Fruit fly (Drosophila melanogaster) whole organism, embryonic: ENCODE results near the gene elgi.

ENCODE experiments used
- B-H2 ChIP-seq: fragments of 200-800 bp; sonication (Bioruptor generic); optimal IDR thresholded peaks from 2 replicates; lab custom pipeline; 2018; ENCODE audit warnings: missing biosample characterization, mild to moderate bottlenecking, missing genetic modification characterization
- Blimp-1 ChIP-seq: fragments of 200-800 bp; sonication (Bioruptor generic); optimal IDR thresholded peaks from 3 replicates; lab custom pipeline; 2018; ENCODE audit warnings: missing biosample characterization, missing genetic modification characterization, mild to moderate bottlenecking, moderate library complexity, missing genetic modification reagents
- CG10979 ChIP-seq: fragments of 200-800 bp; sonication (Bioruptor generic); optimal IDR thresholded peaks from 2 replicates; lab custom pipeline; 2018; ENCODE audit warnings: missing biosample characterization, mild to moderate bottlenecking, missing genetic modification characterization, moderate library complexity
- CG11398 ChIP-seq: fragments of 200-800 bp; sonication (Bioruptor generic); optimal IDR thresholded peaks from 2 replicates; lab custom pipeline; 2016; ENCODE audit warnings: missing biosample characterization, missing genetic modification characterization
- CG12236 ChIP-seq: fragments of 200-800 bp; sonication (Bioruptor generic); optimal IDR thresholded peaks from 2 replicates; lab custom pipeline; 2016; ENCODE audit warnings: missing biosample characterization, missing genetic modification characterization
- CG12299 ChIP-seq: fragments of 200-800 bp; sonication (Bioruptor generic); optimal IDR thresholded peaks from 2 replicates; lab custom pipeline; 2018; ENCODE audit warnings: missing biosample characterization, mild to moderate bottlenecking, missing genetic modification characterization
- CG12744 ChIP-seq: fragments of 200-800 bp; sonication (Bioruptor generic); optimal IDR thresholded peaks from 2 replicates; lab custom pipeline; 2016; ENCODE audit warnings: missing biosample characterization, missing genetic modification characterization
- CG14860 ChIP-seq: fragments of 200-800 bp; sonication (Bioruptor generic); IDR thresholded peaks from 3 replicates; pipeline ENCODE4 v1.3.6; 2022; ENCODE audit warnings: missing biosample characterization, missing genetic modification characterization; ENCODE audit not compliant: partially characterized antibody
- CG14965 ChIP-seq: fragments of 200-800 bp; sonication (Bioruptor generic); optimal IDR thresholded peaks from 2 replicates; lab custom pipeline; 2016; ENCODE audit warnings: missing biosample characterization, missing genetic modification characterization, borderline replicate concordance
- CG3726 ChIP-seq: fragments of 200-800 bp; sonication (Bioruptor generic); IDR thresholded peaks from 3 replicates; pipeline ENCODE4, ENCODE4 v1.3.6; 2022; ENCODE audit warnings: missing biosample characterization, missing genetic modification characterization
- CG3838 ChIP-seq: fragments of 200-800 bp; sonication (Bioruptor generic); optimal IDR thresholded peaks from 3 replicates; lab custom pipeline; 2016; ENCODE audit warnings: missing biosample characterization, missing genetic modification characterization
- CG4820 ChIP-seq: fragments of 200-800 bp; sonication (Bioruptor generic); optimal IDR thresholded peaks from 3 replicates; lab custom pipeline; 2016; ENCODE audit warnings: missing biosample characterization, missing genetic modification characterization
- CG9437 ChIP-seq: fragments of 200-800 bp; sonication (Bioruptor generic); optimal IDR thresholded peaks from 2 replicates; lab custom pipeline; 2018; ENCODE audit warnings: missing biosample characterization, mild to moderate bottlenecking, missing genetic modification characterization
- CG9797 ChIP-seq: fragments of 200-800 bp; sonication (Bioruptor generic); optimal IDR thresholded peaks from 3 replicates; lab custom pipeline; 2018; ENCODE audit warnings: missing biosample characterization, mild to moderate bottlenecking, missing genetic modification characterization
- CG9876 ChIP-seq: fragments of 200-800 bp; sonication (Bioruptor generic); optimal IDR thresholded peaks from 2 replicates; lab custom pipeline; 2016; ENCODE audit warnings: missing biosample characterization, missing genetic modification characterization
- CkIIα-i1 ChIP-seq: fragments of 200-800 bp; sonication (Bioruptor generic); IDR thresholded peaks from 2 replicates; pipeline ENCODE4 v1.3.6; 2022; ENCODE audit warnings: missing biosample characterization, missing genetic modification characterization
- Dip2 ChIP-seq: fragments of 200-800 bp; sonication (Bioruptor generic); IDR thresholded peaks from 2 replicates; pipeline ENCODE4 v1.3.6; 2022; ENCODE audit warnings: missing biosample characterization, missing genetic modification characterization
- Doc3 ChIP-seq: fragments of 200-800 bp; sonication (Bioruptor generic); IDR thresholded peaks from 3 replicates; pipeline ENCODE4 v1.3.6; 2022; ENCODE audit warnings: missing biosample characterization, missing genetic modification characterization; ENCODE audit not compliant: partially characterized antibody
- Dref ChIP-seq: fragments of 200-800 bp; sonication (Bioruptor generic); IDR thresholded peaks from 2 replicates; pipeline ENCODE4 v1.3.6; 2022; ENCODE audit warnings: missing biosample characterization, missing genetic modification characterization
- Eip74EF ChIP-seq, 2 experiments: fragments of 200-800 bp in 1 of 2; fragments of >200 bp in 1 of 2; sonication (Bioruptor generic) in 1 of 2; optimal IDR thresholded peaks; 2 replicates each; lab custom pipeline; 2017 to 2019; ENCODE audit warnings: missing biosample characterization in 2 of 2, missing genetic modification characterization in 2 of 2, mild to moderate bottlenecking in 1 of 2, moderate library complexity in 1 of 2
- HmgZ ChIP-seq: fragments of 200-800 bp; sonication (Bioruptor generic); optimal IDR thresholded peaks from 2 replicates; lab custom pipeline; 2018; ENCODE audit warnings: missing biosample characterization, mild to moderate bottlenecking, missing genetic modification characterization
- Hr78 ChIP-seq, 2 experiments: fragments of 200-800 bp in 1 of 2; fragments of >200 bp in 1 of 2; sonication (Bioruptor generic) in 1 of 2; optimal IDR thresholded peaks; 2 replicates each; lab custom pipeline; 2017 to 2019; ENCODE audit warnings: missing biosample characterization in 2 of 2, missing genetic modification characterization in 2 of 2, mild to moderate bottlenecking in 1 of 2, moderate library complexity in 1 of 2
- MESR4 ChIP-seq: fragments of 200-800 bp; sonication (Bioruptor generic); optimal IDR thresholded peaks from 2 replicates; lab custom pipeline; 2018; ENCODE audit warnings: missing biosample characterization, mild to moderate bottlenecking, missing genetic modification characterization, moderate library complexity
- Mes4 ChIP-seq: fragments of 200-800 bp; sonication (Bioruptor generic); optimal IDR thresholded peaks from 2 replicates; lab custom pipeline; 2016; ENCODE audit warnings: missing biosample characterization, missing genetic modification characterization
- NC2α ChIP-seq: fragments of 200-800 bp; sonication (Bioruptor generic); optimal IDR thresholded peaks from 2 replicates; lab custom pipeline; 2016; ENCODE audit warnings: missing biosample characterization, missing genetic modification characterization
- Ptx1 ChIP-seq: fragments of 200-800 bp; sonication (Bioruptor generic); IDR thresholded peaks from 2 replicates; pipeline ENCODE4 v1.3.6; 2022; ENCODE audit warnings: missing biosample characterization, missing genetic modification characterization
- Ravus ChIP-seq: fragments of 200-800 bp; sonication (Bioruptor generic); IDR thresholded peaks from 2 replicates; pipeline ENCODE4 v1.3.6; 2022; ENCODE audit warnings: missing biosample characterization, missing genetic modification characterization
- Rfx ChIP-seq: fragments of 200-800 bp; sonication (Bioruptor generic); IDR thresholded peaks from 2 replicates; pipeline ENCODE4 v1.3.6; 2022; ENCODE audit warnings: missing biosample characterization, missing genetic modification characterization
- Six4 ChIP-seq: fragments of 200-800 bp; sonication (Bioruptor generic); optimal IDR thresholded peaks from 2 replicates; lab custom pipeline; 2016; ENCODE audit warnings: missing biosample characterization, missing genetic modification characterization
- aop ChIP-seq: fragments of 200-800 bp; sonication (Bioruptor generic); IDR thresholded peaks from 2 replicates; pipeline ENCODE4 v1.3.6; 2022; ENCODE audit warnings: missing biosample characterization, missing genetic modification characterization
- az2 ChIP-seq: fragments of 200-800 bp; sonication (Bioruptor generic); optimal IDR thresholded peaks from 3 replicates; lab custom pipeline; 2016; ENCODE audit warnings: missing biosample characterization, missing genetic modification characterization
- cas ChIP-seq: fragments of 200-800 bp; sonication (Bioruptor generic); IDR thresholded peaks from 2 replicates; pipeline ENCODE4 v1.3.6; 2022; ENCODE audit warnings: missing biosample characterization, missing genetic modification characterization
- chn ChIP-seq: fragments of 200-800 bp; sonication (Bioruptor generic); optimal IDR thresholded peaks from 2 replicates; lab custom pipeline; 2016; ENCODE audit warnings: missing biosample characterization, missing genetic modification characterization
- crol ChIP-seq: fragments of 200-800 bp; sonication (Bioruptor generic); IDR thresholded peaks from 2 replicates; pipeline ENCODE4 v1.3.6; 2022; ENCODE audit warnings: missing biosample characterization, missing genetic modification characterization
- dan ChIP-seq: fragments of 200-800 bp; sonication (Bioruptor generic); IDR thresholded peaks from 2 replicates; pipeline ENCODE4 v1.3.6; 2022; ENCODE audit warnings: missing biosample characterization, missing genetic modification characterization
- dysf ChIP-seq: fragments of 200-800 bp; sonication (Bioruptor generic); IDR thresholded peaks from 3 replicates; pipeline ENCODE4 v1.3.6; 2022; ENCODE audit warnings: missing biosample characterization, missing genetic modification characterization
- emc ChIP-seq: fragments of 200-800 bp; sonication (Bioruptor generic); optimal IDR thresholded peaks from 2 replicates; lab custom pipeline; 2016; ENCODE audit warnings: missing biosample characterization, missing genetic modification characterization
- ems ChIP-seq: fragments of 200-800 bp; sonication (Bioruptor generic); optimal IDR thresholded peaks from 3 replicates; lab custom pipeline; 2016; ENCODE audit warnings: missing biosample characterization, missing genetic modification characterization
- her ChIP-seq: fragments of 200-800 bp; sonication (Bioruptor generic); optimal IDR thresholded peaks from 2 replicates; lab custom pipeline; 2016; ENCODE audit warnings: missing biosample characterization, missing genetic modification characterization
- insv ChIP-seq, 2 experiments: fragments of 200-800 bp; sonication (Bioruptor generic); optimal IDR thresholded peaks; 3 replicates each; lab custom pipeline; 2016 to 2018; ENCODE audit warnings: missing biosample characterization in 2 of 2, missing genetic modification characterization in 2 of 2
- jing ChIP-seq: fragments of 200-800 bp; sonication (Bioruptor generic); optimal IDR thresholded peaks from 2 replicates; lab custom pipeline; 2018; ENCODE audit warnings: missing biosample characterization, mild to moderate bottlenecking, missing genetic modification characterization
- lmd ChIP-seq: fragments of 200-800 bp; sonication (Bioruptor generic); IDR thresholded peaks from 2 replicates; pipeline ENCODE4 v1.3.6; 2022; ENCODE audit warnings: missing biosample characterization, missing genetic modification characterization
- lov ChIP-seq, 2 experiments: fragments of 200-800 bp in 1 of 2; fragments of >200 bp in 1 of 2; sonication (Bioruptor generic) in 1 of 2; IDR thresholded peaks in 1 of 2; optimal IDR thresholded peaks in 1 of 2; 2 replicates in 1 of 2; 3 replicates in 1 of 2; pipeline versions ENCODE4 v1.3.6 to Lab custom; 2017 to 2022; ENCODE audit warnings: missing biosample characterization in 1 of 2, missing genetic modification characterization in 1 of 2
- mirr ChIP-seq: fragments of 200-800 bp; sonication (Bioruptor generic); optimal IDR thresholded peaks from 3 replicates; lab custom pipeline; 2018; ENCODE audit warnings: missing biosample characterization, mild to moderate bottlenecking, missing genetic modification characterization
- pho ChIP-seq: fragments of 200-800 bp; sonication (Bioruptor generic); optimal IDR thresholded peaks from 2 replicates; lab custom pipeline; 2016; ENCODE audit warnings: missing biosample characterization, missing genetic modification characterization
- phol ChIP-seq: fragments of 200-800 bp; sonication (Bioruptor generic); optimal IDR thresholded peaks from 3 replicates; lab custom pipeline; 2018; ENCODE audit warnings: missing biosample characterization, mild to moderate bottlenecking, missing genetic modification characterization, moderate library complexity
- slp2 ChIP-seq: fragments of 200-800 bp; sonication (Bioruptor generic); optimal IDR thresholded peaks from 2 replicates; lab custom pipeline; 2016; ENCODE audit warnings: missing biosample characterization, missing genetic modification characterization
- trh ChIP-seq: fragments of 200-800 bp; sonication (Bioruptor generic); optimal IDR thresholded peaks from 2 replicates; lab custom pipeline; 2016; ENCODE audit warnings: missing biosample characterization, missing genetic modification characterization
- unc-4 ChIP-seq: fragments of 200-800 bp; sonication (Bioruptor generic); IDR thresholded peaks from 2 replicates; pipeline ENCODE4 v1.3.6; 2022; ENCODE audit warnings: missing biosample characterization, missing genetic modification characterization; ENCODE audit not compliant: partially characterized antibody
- usp ChIP-seq: fragments of >200 bp; optimal IDR thresholded peaks from 2 replicates; lab custom pipeline; 2017; ENCODE audit warnings: missing biosample characterization, missing genetic modification characterization

The elgi gene

dm6 chr3L:15921043-15921621 lies 35.2 kb upstream of the elgi start (continued):
- TF ChIP-seq Ptx1 (GFP tag; lab: Robert Waterston, UW), result peak; percentile 41
- TF ChIP-seq trh (GFP tag; lab: Kevin White, UChicago), result no peak
- no peak for TF ChIP-seq B-H2 (GFP tag; lab: Kevin White, UChicago)
- no peak for TF ChIP-seq CG9876
- no peak for TF ChIP-seq CG3838 (GFP tag; lab: Kevin White, UChicago)
- TF ChIP-seq Dref (GFP tag; lab: Robert Waterston, UW), result no peak; the same call in 1 of the 2 replicates
- peak; percentile 62; the same call in 2 of the 3 replicates for TF ChIP-seq dysf (GFP tag; lab: Robert Waterston, UW)
- TF ChIP-seq usp (GFP tag; lab: Kevin White, UChicago), result no peak
- no peak for TF ChIP-seq CkIIα-i1 (GFP tag; lab: Robert Waterston, UW)
- TF ChIP-seq jing (GFP tag; lab: Kevin White, UChicago), result no peak
- no peak for TF ChIP-seq unc-4 (GFP tag; lab: Robert Waterston, UW)
- TF ChIP-seq pho (GFP tag; lab: Kevin White, UChicago), result peak; percentile 32
- no peak for TF ChIP-seq CG10979 (tag; lab: Kevin White, UChicago)
- no peak for TF ChIP-seq CG11398 (GFP tag; lab: Kevin White, UChicago)
- no peak for TF ChIP-seq CG14860 (GFP tag; lab: Robert Waterston, UW)
- TF ChIP-seq ems (GFP tag; lab: Kevin White, UChicago), result peak; percentile 13
- TF ChIP-seq Doc3 (GFP tag; lab: Robert Waterston, UW), result no peak
- TF ChIP-seq CG12299 (tag; lab: Kevin White, UChicago), result peak; percentile 45
- TF ChIP-seq Eip74EF (GFP tag; optimal IDR thresholded peaks at IDR 0.05; lab: Kevin White, UChicago), result no peak
- TF ChIP-seq aop (GFP tag; lab: Robert Waterston, UW), result no peak
- no peak for TF ChIP-seq Dip2 (GFP tag; lab: Robert Waterston, UW)
- no peak for TF ChIP-seq HmgZ (tag; lab: Kevin White, UChicago)
- no peak for TF ChIP-seq Mes4 (GFP tag; lab: Kevin White, UChicago)
- TF ChIP-seq dan (GFP tag; lab: Robert Waterston, UW), result no peak
- TF ChIP-seq CG4820 (GFP tag; lab: Kevin White, UChicago), result no peak
- TF ChIP-seq emc (GFP tag; lab: Kevin White, UChicago), result no peak
- no peak for TF ChIP-seq CG9797 (GFP tag; lab: Kevin White, UChicago)
- TF ChIP-seq cas (GFP tag; lab: Robert Waterston, UW), result 0 out of 2 replicates have a peak, but pooled peaks have one; percentile 17
- 0 out of 2 replicates have a peak, but pooled peaks have one; percentile 25 for TF ChIP-seq Rfx
- TF ChIP-seq lov (optimal IDR thresholded peaks at IDR 0.05; lab: Kevin White, UChicago), result no peak
- no peak for TF ChIP-seq lov (GFP tag; IDR thresholded peaks at IDR 0.05; lab: Robert Waterston, UW)
- TF ChIP-seq CG9437 (GFP tag; lab: Kevin White, UChicago), result peak; percentile 39
- TF ChIP-seq chn (GFP tag; lab: Kevin White, UChicago), result no peak
- TF ChIP-seq phol (tag; lab: Kevin White, UChicago), result peak; percentile 29
- TF ChIP-seq slp2 (GFP tag; lab: Kevin White, UChicago), result peak; percentile 27
- TF ChIP-seq az2 (GFP tag; lab: Kevin White, UChicago), result no peak
- TF ChIP-seq Six4 (GFP tag; lab: Kevin White, UChicago), result no peak
- no peak for TF ChIP-seq NC2α
- TF ChIP-seq insv (GFP tag; optimal IDR thresholded peaks at IDR 0.05; lab: Kevin White, UChicago), result peak in 1 of 2 experiments; percentile 1
- TF ChIP-seq mirr (GFP tag; lab: Kevin White, UChicago), result no peak
- no peak for TF ChIP-seq CG14965 (GFP tag; lab: Kevin White, UChicago)
- no peak for TF ChIP-seq Ravus (GFP tag; lab: Robert Waterston, UW)
- no peak for TF ChIP-seq Blimp-1
- no peak for TF ChIP-seq crol (GFP tag; lab: Robert Waterston, UW)
- TF ChIP-seq CG12236, result no peak
- TF ChIP-seq her (GFP tag; lab: Kevin White, UChicago), result no peak
- no peak for TF ChIP-seq Hr78 (GFP tag; optimal IDR thresholded peaks at IDR 0.05; lab: Kevin White, UChicago)
- no peak for TF ChIP-seq CG12744 (GFP tag; lab: Kevin White, UChicago)
- no peak for TF ChIP-seq CG3726 (GFP tag; lab: Robert Waterston, UW)
- TF ChIP-seq lmd (GFP tag; lab: Robert Waterston, UW), result 0 out of 2 replicates have a peak, but pooled peaks have one; percentile 33
- no peak for TF ChIP-seq MESR4
